Worm (Caenorhabditis elegans): Measurements from ENCODE around the gene Y41G9A.10.

DNA sequence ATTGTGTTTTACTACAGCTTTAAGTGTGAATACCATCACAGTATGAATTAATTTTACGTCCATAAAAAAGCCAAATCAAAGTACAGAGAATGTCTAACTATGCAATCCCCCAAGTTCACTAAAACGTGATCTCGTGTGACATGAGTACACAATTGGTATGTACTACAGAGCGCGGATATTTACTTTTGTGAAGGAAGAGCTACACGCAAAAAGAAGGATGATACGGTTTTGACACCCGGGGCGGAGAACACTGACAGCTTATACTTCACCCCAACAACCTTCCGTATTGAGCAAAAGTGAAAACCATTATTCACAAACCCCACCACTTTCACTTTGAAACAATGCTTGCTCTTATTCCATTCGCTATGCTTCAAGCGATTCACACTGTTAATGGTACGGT, 35.4 kb upstream of the Y41G9A.10 start, which contains the start of gene nspg-5:
- TF ChIP-seq dao-5 (tag; optimal IDR thresholded peaks at IDR 0.05) (no peak), him-1 (tag; optimal IDR thresholded peaks at IDR 0.05) (no peak)

Data from whole organism, L4/young adult.